Worm (Caenorhabditis elegans) whole organism, late embryonic: ENCODE results near the gene mnk-1.

Experiments used
- ahr-1 ChIP-seq: sonication (generic microtip); optimal IDR thresholded peaks from 2 replicates; lab custom pipeline; 2016; ENCODE audit warnings: missing genetic modification characterization, missing compliant biosample characterization
- ama-1 ChIP-seq: fragments of 150-350 bp; optimal IDR thresholded peaks from 2 replicates; lab custom pipeline; 2014
- dmd-4 ChIP-seq: sonication (generic microtip); optimal IDR thresholded peaks from 2 replicates; lab custom pipeline; 2016; ENCODE audit warnings: borderline replicate concordance, missing genetic modification characterization, missing compliant biosample characterization
- dve-1 ChIP-seq: sonication (generic microtip); optimal IDR thresholded peaks from 2 replicates; lab custom pipeline; 2017; ENCODE audit warnings: antibody characterized with exemption, mild to moderate bottlenecking, missing genetic modification characterization, missing compliant biosample characterization
- gmeb-2 ChIP-seq: sonication (generic microtip); optimal IDR thresholded peaks from 2 replicates; lab custom pipeline; 2016; ENCODE audit warnings: missing genetic modification characterization, inconsistent platforms, missing compliant biosample characterization
- hlh-6 ChIP-seq: sonication (generic microtip); optimal IDR thresholded peaks from 2 replicates; lab custom pipeline; 2016; ENCODE audit warnings: missing genotype, missing genetic modification characterization, missing compliant biosample characterization
- madf-2 ChIP-seq: sonication (generic microtip); optimal IDR thresholded peaks from 2 replicates; lab custom pipeline; 2017; ENCODE audit warnings: missing genetic modification characterization, missing compliant biosample characterization
- nfya-1 ChIP-seq: sonication (generic microtip); optimal IDR thresholded peaks from 2 replicates; lab custom pipeline; 2017; ENCODE audit warnings: missing genetic modification characterization, mild to moderate bottlenecking, missing compliant biosample characterization, antibody characterized with exemption, moderate library complexity
- nhr-232 ChIP-seq: sonication (generic microtip); optimal IDR thresholded peaks from 2 replicates; lab custom pipeline; 2016; ENCODE audit warnings: missing genetic modification characterization, missing compliant biosample characterization
- pha-4 ChIP-seq: fragments of 150-350 bp; optimal IDR thresholded peaks from 2 replicates; lab custom pipeline; 2018; ENCODE audit warnings: missing biosample characterization, missing genetic modification reagents, missing genetic modification characterization
- sdc-2 ChIP-seq: sonication (generic microtip); optimal IDR thresholded peaks from 2 replicates; lab custom pipeline; 2016; ENCODE audit warnings: missing genotype, missing genetic modification characterization, missing compliant biosample characterization
- tbx-7 ChIP-seq: sonication (generic microtip); optimal IDR thresholded peaks from 2 replicates; lab custom pipeline; 2016; ENCODE audit warnings: missing genotype, missing genetic modification characterization, missing compliant biosample characterization
- unc-42 ChIP-seq: sonication (generic microtip); optimal IDR thresholded peaks from 2 replicates; lab custom pipeline; 2016; ENCODE audit warnings: missing genotype, missing genetic modification characterization, missing compliant biosample characterization

DNA sequence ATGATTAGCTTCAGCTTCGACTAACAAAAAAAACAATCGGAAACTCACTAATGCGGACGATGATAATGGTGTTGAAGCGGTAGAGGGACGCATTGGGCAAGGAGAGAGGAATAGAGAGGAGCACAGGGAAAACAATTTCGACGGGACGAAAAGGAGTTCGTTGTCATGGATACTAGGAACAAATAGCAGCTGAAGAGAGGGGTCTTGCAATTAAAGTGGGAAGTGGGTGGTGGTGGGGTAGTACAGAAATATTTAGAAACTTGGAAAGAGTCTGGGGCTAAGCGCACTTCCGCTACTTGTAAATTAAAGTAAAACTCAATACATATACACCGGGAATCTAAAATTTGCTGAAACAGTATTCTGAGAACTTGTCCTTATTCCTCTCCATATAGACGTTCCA, 45.1 kb downstream of the mnk-1 start, which contains the start of gene F59B10.2:
- TF ChIP-seq pha-4 (tag; lab: Kevin White, UChicago), result no peak
- no peak for TF ChIP-seq ahr-1
- TF ChIP-seq ama-1 (lab: Kevin White, UChicago), result no peak
- no peak for TF ChIP-seq gmeb-2 (tag; lab: Kevin White, UChicago)
- no peak for TF ChIP-seq sdc-2 (tag; lab: Kevin White, UChicago)
- TF ChIP-seq tbx-7, result no peak
- TF ChIP-seq dve-1 (tag; lab: Kevin White, UChicago), result no peak
- TF ChIP-seq unc-42 (tag; lab: Kevin White, UChicago), result no peak
- TF ChIP-seq nfya-1 (tag; lab: Kevin White, UChicago), result no peak
- TF ChIP-seq madf-2, result no peak
- TF ChIP-seq nhr-232 (tag; lab: Kevin White, UChicago), result no peak
- TF ChIP-seq dmd-4 (tag; lab: Kevin White, UChicago), result no peak
- TF ChIP-seq hlh-6 (tag; lab: Kevin White, UChicago), result no peak
